Worm (Caenorhabditis elegans): ENCODE data around the gene ubxn-4.

Gene ubxn-4

DNA sequence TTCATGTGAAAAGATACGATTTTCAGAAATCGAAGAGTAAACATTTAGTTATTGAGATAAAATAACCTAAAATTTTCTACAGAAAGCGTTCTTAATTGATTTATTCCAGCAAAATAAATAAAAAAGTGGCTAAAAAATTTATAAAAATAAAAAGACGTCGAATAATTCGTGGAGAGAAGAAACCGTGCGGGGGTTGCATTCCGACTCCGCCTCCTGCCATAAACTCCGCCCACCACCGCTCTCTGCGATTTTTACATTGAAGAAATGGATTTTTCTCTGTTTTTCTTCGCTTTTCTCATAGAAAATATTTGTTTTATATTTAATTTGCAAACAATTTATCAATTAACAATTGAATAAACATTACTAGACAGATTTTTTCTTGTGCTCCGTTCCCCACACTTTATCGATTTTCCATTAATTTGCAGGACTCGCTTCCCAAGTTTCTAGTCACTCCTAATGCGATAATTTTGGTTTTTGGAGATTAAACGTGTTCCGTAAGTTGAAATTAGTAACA, at the start of gene ubxn-4, which contains the start of gene cyy-1:
Gene ubxn-4 (minus strand): TSS at position 114 of the 514 bp plus-strand sequence.
Gene cyy-1 (plus strand): TSS at position 426 of the 514 bp plus-strand sequence.
- TF ChIP-seq nhr-25 (tag; optimal IDR thresholded peaks at IDR 0.05): no peak
- peak; percentile 66 for TF ChIP-seq nfya-1 (tag; optimal IDR thresholded peaks at IDR 0.05; ENCODE audit: insufficient read depth)
- no peak for TF ChIP-seq nhr-76 (tag; optimal IDR thresholded peaks at IDR 0.05)
- TF ChIP-seq nhr-77 (tag; optimal IDR thresholded peaks at IDR 0.05): no peak
- no peak for TF ChIP-seq nhr-237 (tag; optimal IDR thresholded peaks at IDR 0.05)
- TF ChIP-seq hmg-11 (tag; optimal IDR thresholded peaks at IDR 0.05): peak; percentile 29

ce11 chrIII:8451181-8451580, 45.8 kb upstream of the ubxn-4 start:
- no peak for TF ChIP-seq zag-1 (tag; optimal IDR thresholded peaks at IDR 0.05)
- peak; percentile 52 for TF ChIP-seq lin-39 (tag; optimal IDR thresholded peaks at IDR 0.05)

DNA sequence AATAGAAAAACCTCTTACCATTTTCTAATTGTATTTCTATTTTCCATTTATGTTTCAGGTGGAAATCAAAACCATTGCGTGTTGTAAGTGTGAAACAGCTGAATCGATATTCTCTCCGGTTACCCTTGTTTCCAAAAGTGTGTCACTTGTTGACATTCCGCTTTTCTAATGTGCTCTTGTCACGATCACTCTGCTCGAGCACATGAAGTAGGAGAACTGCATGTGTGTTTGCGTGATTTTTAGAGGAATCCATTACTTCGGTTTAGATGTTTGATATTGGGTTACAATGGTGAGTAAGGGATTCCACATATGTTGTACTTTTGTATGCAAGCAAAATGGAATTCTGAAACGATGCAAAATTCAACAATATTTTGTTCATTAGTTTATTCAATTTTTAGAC, 45.1 kb upstream of the ubxn-4 start:
- TF ChIP-seq eor-1 (tag; optimal IDR thresholded peaks at IDR 0.05) (no peak), R02D3.7 (tag; optimal IDR thresholded peaks at IDR 0.05) (no peak), hmg-11 (tag; optimal IDR thresholded peaks at IDR 0.05) (no peak), unc-39 (tag; optimal IDR thresholded peaks at IDR 0.05) (no peak), fkh-2 (tag; optimal IDR thresholded peaks at IDR 0.05) (no peak), ceh-28 (tag; optimal IDR thresholded peaks at IDR 0.05) (no peak), nfya-1 (tag; optimal IDR thresholded peaks at IDR 0.05; ENCODE audit: insufficient read depth) (no peak), nhr-12 (tag; optimal IDR thresholded peaks at IDR 0.05) (no peak), mdl-1 (tag; optimal IDR thresholded peaks at IDR 0.05) (no peak), lin-39 (tag; optimal IDR thresholded peaks at IDR 0.05) (peak; percentile 57), pha-4 (tag; optimal IDR thresholded peaks at IDR 0.05) (peak; percentile 67), elt-2 (tag; optimal IDR thresholded peaks at IDR 0.05) (no peak), ZK546.5 (tag; optimal IDR thresholded peaks at IDR 0.05) (no peak), lsy-12 (tag; optimal IDR thresholded peaks at IDR 0.05) (no peak), skn-1 (tag; optimal IDR thresholded peaks at IDR 0.05) (no peak), fkh-10 (GFP tag; optimal IDR thresholded peaks at IDR 0.05) (no peak), jun-1 (tag; optimal IDR thresholded peaks at IDR 0.05) (no peak), egl-5 (tag; optimal IDR thresholded peaks at IDR 0.05) (no peak)

- TF ChIP-seq fkh-10 (GFP tag; optimal IDR thresholded peaks at IDR 0.05): no peak
- peak; percentile 82 for TF ChIP-seq ama-1 (optimal IDR thresholded peaks at IDR 0.05)
- no peak for TF ChIP-seq eor-1 (tag; optimal IDR thresholded peaks at IDR 0.05)
- TF ChIP-seq ztf-4 (tag; optimal IDR thresholded peaks at IDR 0.05): no peak
- peak; percentile 24 for TF ChIP-seq elt-2 (tag; optimal IDR thresholded peaks at IDR 0.05)
- TF ChIP-seq nfya-1 (tag; optimal IDR thresholded peaks at IDR 0.05; ENCODE audit: insufficient read depth): peak; percentile 12
- peak; percentile 51 for TF ChIP-seq pha-4 (tag; optimal IDR thresholded peaks at IDR 0.05)
These were observed 43.9 kb upstream of the ubxn-4 start, which contains the start of gene mrpl-32 for ce11 chrIII:8449160-8449807. Gene mrpl-32, plus strand, starts transcription at chrIII:8449757.

DNA sequence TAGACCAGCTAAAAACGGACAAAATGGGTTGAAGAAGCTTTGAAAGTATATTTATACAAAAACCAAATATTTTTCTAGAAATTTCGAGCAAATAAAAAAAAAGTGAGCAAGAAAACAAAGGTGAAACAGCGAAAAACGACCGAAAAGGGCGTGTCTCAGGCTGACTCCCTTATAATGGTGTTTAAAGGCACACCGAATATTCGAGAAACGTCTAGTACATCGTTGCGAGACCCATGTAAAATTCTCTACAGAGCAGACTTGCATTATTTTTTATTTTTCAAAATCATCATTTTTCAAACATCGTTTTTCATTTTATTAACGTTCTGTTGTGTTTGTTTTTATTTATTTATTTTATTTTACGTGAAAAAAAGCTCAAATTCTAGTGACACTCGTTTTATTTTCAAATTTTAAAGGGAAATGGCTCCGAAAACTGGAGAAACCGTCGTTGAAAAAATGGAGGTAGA, 41.6 kb upstream of the ubxn-4 start, which contains the start of gene rpn-3:
Gene rpn-3 (plus strand): TSS at position 414 of the 464 bp plus-strand sequence.
- TF ChIP-seq jun-1 (tag; optimal IDR thresholded peaks at IDR 0.05): peak; percentile 95
- TF ChIP-seq unc-62 (GFP tag; optimal IDR thresholded peaks at IDR 0.05): no peak
- TF ChIP-seq aly-2 (tag; optimal IDR thresholded peaks at IDR 0.05): no peak
- TF ChIP-seq lin-15B (tag; optimal IDR thresholded peaks at IDR 0.05): peak; percentile 99
- TF ChIP-seq sea-2 (GFP tag; optimal IDR thresholded peaks at IDR 0.05): peak; percentile 98
- TF ChIP-seq fkh-2 (tag; optimal IDR thresholded peaks at IDR 0.05): peak; percentile 70
- TF ChIP-seq nfya-1 (tag; optimal IDR thresholded peaks at IDR 0.05; ENCODE audit: insufficient read depth): peak; percentile 98
- no peak for TF ChIP-seq unc-39 (tag; optimal IDR thresholded peaks at IDR 0.05)
- TF ChIP-seq elt-1 (tag; optimal IDR thresholded peaks at IDR 0.05): peak; percentile 60
- peak; percentile 93 for TF ChIP-seq lin-39 (tag; optimal IDR thresholded peaks at IDR 0.05)
- TF ChIP-seq nhr-237 (tag; optimal IDR thresholded peaks at IDR 0.05): no peak
- no peak for TF ChIP-seq nhr-67 (tag; optimal IDR thresholded peaks at IDR 0.05)
- TF ChIP-seq zag-1 (tag; optimal IDR thresholded peaks at IDR 0.05): no peak
- TF ChIP-seq ztf-11 (tag; optimal IDR thresholded peaks at IDR 0.05): no peak
- peak; percentile 79 for TF ChIP-seq nhr-76 (tag; optimal IDR thresholded peaks at IDR 0.05)
- peak; percentile 94 for TF ChIP-seq fkh-10 (GFP tag; optimal IDR thresholded peaks at IDR 0.05)
- peak; percentile 93 for TF ChIP-seq ama-1 (optimal IDR thresholded peaks at IDR 0.05)
- TF ChIP-seq elt-2 (tag; optimal IDR thresholded peaks at IDR 0.05): peak; percentile 70
- TF ChIP-seq pqm-1 (tag; optimal IDR thresholded peaks at IDR 0.05): peak; percentile 91
- TF ChIP-seq ceh-9 (tag; optimal IDR thresholded peaks at IDR 0.05): no peak
- TF ChIP-seq tbx-2 (tag; optimal IDR thresholded peaks at IDR 0.05): peak; percentile 82
- TF ChIP-seq ceh-82 (tag; optimal IDR thresholded peaks at IDR 0.05): peak; percentile 72
- peak in 1 of 2 experiments; percentile 89 for TF ChIP-seq eor-1 (tag; optimal IDR thresholded peaks at IDR 0.05)
- TF ChIP-seq fos-1 (tag; optimal IDR thresholded peaks at IDR 0.05): peak; percentile 51
- peak; percentile 65 for TF ChIP-seq ztf-4 (tag; optimal IDR thresholded peaks at IDR 0.05)
- TF ChIP-seq nhr-11 (tag; optimal IDR thresholded peaks at IDR 0.05): peak; percentile 92
- peak; percentile 94 for TF ChIP-seq nhr-43 (tag; optimal IDR thresholded peaks at IDR 0.05; ENCODE audit: poor library complexity, severe bottlenecking)
- peak; percentile 83 for TF ChIP-seq snpc-4 (tag; optimal IDR thresholded peaks at IDR 0.05)
- peak; percentile 95 for TF ChIP-seq nhr-25 (tag; optimal IDR thresholded peaks at IDR 0.05)
- TF ChIP-seq mml-1 (tag; optimal IDR thresholded peaks at IDR 0.05): peak; percentile 59

Measured in whole organism, L3 larva.